Fruit fly (Drosophila melanogaster) whole organism, pupa: ENCODE measurements around the gene TyrRS.

Experiments used
- CG4496 ChIP-seq: fragments of 200-800 bp; sonication (Bioruptor generic); IDR thresholded peaks from 3 replicates; pipeline ENCODE4 v1.3.6; 2022; ENCODE audit warnings: missing biosample characterization, missing genetic modification characterization
- CG9948 ChIP-seq: fragments of 200-800 bp; sonication (Bioruptor generic); optimal IDR thresholded peaks from 2 replicates; lab custom pipeline; 2018; ENCODE audit warnings: missing biosample characterization, mild to moderate bottlenecking, missing genetic modification characterization, moderate library complexity
- EcR ChIP-seq: fragments of 200-800 bp; sonication (Bioruptor generic); optimal IDR thresholded peaks from 3 replicates; lab custom pipeline; 2019; ENCODE audit warnings: missing biosample characterization, missing genetic modification characterization, mild to moderate bottlenecking, moderate library complexity, missing genetic modification reagents

- TF ChIP-seq CG4496 (GFP tag; lab: Robert Waterston, UW) (no peak), EcR (GFP tag; lab: Kevin White, UChicago) (no peak), CG9948 (tag; lab: Kevin White, UChicago) (no peak)
These were observed 18.2 kb upstream of the TyrRS start for dm6 chr3L:16437271-16437670.
